Worm (Caenorhabditis elegans) whole organism, midembryonic: Measurements from ENCODE around the gene fbxc-54.

Experiments used
- flt-1 ChIP-seq: fragments of 200-800 bp; sonication (Bioruptor generic); IDR thresholded peaks from 2 replicates; pipeline ENCODE4 v1.3.6; 2022; ENCODE audit warnings: missing genetic modification characterization, missing compliant biosample characterization
- klf-2 ChIP-seq: fragments of 200-800 bp; sonication (Bioruptor generic); conservative IDR thresholded peaks from 2 replicates; pipeline ENCODE4 v1.3.6; 2022; ENCODE audit warnings: missing genetic modification reagents, missing genetic modification characterization, missing compliant biosample characterization
- med-1 ChIP-seq: sonication (generic microtip); optimal IDR thresholded peaks from 2 replicates; lab custom pipeline; 2017; ENCODE audit warnings: missing genetic modification characterization, mild to moderate bottlenecking, missing compliant biosample characterization, antibody characterized with exemption, missing genetic modification reagents; ENCODE audit not compliant: insufficient read depth

fbxc-54 gene

DNA sequence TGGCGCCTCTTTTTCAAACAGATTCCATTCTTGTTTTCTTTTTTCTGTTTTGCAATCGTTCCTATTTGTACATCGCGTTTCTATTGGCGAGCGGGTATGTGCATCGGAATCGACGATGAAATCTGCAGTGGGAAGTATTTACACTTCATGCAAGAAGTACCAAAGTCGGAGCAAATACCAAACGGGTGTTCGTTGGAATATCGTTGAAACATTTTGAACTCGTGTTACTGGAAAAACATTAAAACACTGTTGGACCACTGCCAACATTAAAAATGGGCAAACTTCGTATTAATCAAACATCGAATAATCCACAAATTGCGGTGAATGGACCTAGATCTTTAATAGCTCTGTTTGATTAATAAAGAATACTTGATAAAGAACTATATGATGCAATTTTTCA is 47.6 kb downstream of the fbxc-54 start, which contains the start of gene C23H3.9:
Gene C23H3.9, minus strand, starts transcription at position 101 of the 400 bp plus-strand sequence.
- no peak for TF ChIP-seq klf-2
- no peak for TF ChIP-seq flt-1 (GFP tag; lab: Robert Waterston, UW)
- TF ChIP-seq med-1 = no peak
